Fruit fly (Drosophila melanogaster): ENCODE results near the gene CG1239.

DNA sequence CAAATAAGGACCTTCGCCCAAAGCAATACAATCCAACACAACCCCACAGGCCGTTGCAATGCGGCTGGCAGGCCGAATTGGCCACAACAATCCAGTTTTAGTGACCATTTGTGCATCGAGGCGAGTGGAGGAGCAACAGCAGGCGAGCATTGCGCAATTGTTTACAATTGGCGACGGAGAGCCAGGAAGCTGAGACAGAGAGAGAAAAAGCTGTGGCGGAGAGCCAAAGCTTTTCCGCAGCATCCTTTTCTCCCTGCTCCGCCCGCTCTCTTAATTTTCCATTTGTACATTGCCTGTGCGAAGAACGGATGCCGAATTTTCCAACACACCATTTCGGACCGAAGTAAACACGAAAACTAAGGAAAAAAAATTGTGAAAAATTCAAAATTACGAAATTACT is 48.1 kb downstream of the CG1239 start, which contains the start of gene kat-60L1:
- no peak for TF ChIP-seq usp (GFP tag; optimal IDR thresholded peaks at IDR 0.05)
- no peak for TF ChIP-seq pan (optimal IDR thresholded peaks at IDR 0.05)
- no peak for TF ChIP-seq EcR (GFP tag; optimal IDR thresholded peaks at IDR 0.05)

Data from whole organism.